Worm (Caenorhabditis elegans) whole organism, young adult: Measurements from ENCODE around the gene ztf-7.
A peak's percentile ranks its signal among the peaks of the same experiment; 100 is the strongest.

Source experiments
- B0035.1 ChIP-seq: sonication (generic microtip); optimal IDR thresholded peaks from 2 replicates; lab custom pipeline; 2016; ENCODE audit warnings: missing genetic modification characterization, mild to moderate bottlenecking, missing compliant biosample characterization, missing genotype, missing genetic modification reagents
- B0336.3 ChIP-seq: fragments of 200-800 bp; sonication (Bioruptor generic); IDR thresholded peaks from 2 replicates; pipeline ENCODE4 v1.3.6; 2022; ENCODE audit warnings: missing genetic modification characterization, missing compliant biosample characterization
- F10E7.11 ChIP-seq: sonication (generic microtip); optimal IDR thresholded peaks from 2 replicates; lab custom pipeline; 2017; ENCODE audit warnings: mild to moderate bottlenecking, missing genetic modification characterization, moderate library complexity, missing compliant biosample characterization
- F37B4.10 ChIP-seq: fragments of 200-800 bp; sonication (Bioruptor generic); IDR thresholded peaks from 2 replicates; pipeline ENCODE4 v1.3.6; 2022; ENCODE audit warnings: missing genetic modification characterization, missing compliant biosample characterization
- K11D2.4 ChIP-seq: fragments of 200-800 bp; sonication (Bioruptor generic); IDR thresholded peaks from 2 replicates; pipeline ENCODE4 v1.3.6; 2022; ENCODE audit warnings: missing genetic modification reagents, missing genetic modification characterization, missing compliant biosample characterization
- K12H6.12 ChIP-seq: fragments of 200-800 bp; sonication (Bioruptor generic); optimal IDR thresholded peaks from 2 replicates; lab custom pipeline; 2018; ENCODE audit warnings: mild to moderate bottlenecking, missing genetic modification characterization, missing compliant biosample characterization
- Y56A3A.18 ChIP-seq: fragments of 200-800 bp; sonication (Bioruptor generic); IDR thresholded peaks from 2 replicates; pipeline ENCODE4 v1.3.6; 2022; ENCODE audit warnings: missing genetic modification reagents, missing genetic modification characterization, missing compliant biosample characterization
- ama-1 ChIP-seq, 3 experiments: fragments of 150-350 bp in 1 of 3; sonication (generic microtip) in 2 of 3; optimal IDR thresholded peaks; 2 replicates each; lab custom pipeline; 2014 to 2018; ENCODE audit warnings: missing biosample characterization in 2 of 3, missing genetic modification characterization in 2 of 3, missing genetic modification reagents in 2 of 3
- athp-1 ChIP-seq: sonication (generic microtip); optimal IDR thresholded peaks from 2 replicates; lab custom pipeline; 2017; ENCODE audit warnings: mild to moderate bottlenecking, missing genetic modification characterization, missing compliant biosample characterization
- attf-3 ChIP-seq: fragments of 200-800 bp; sonication (Bioruptor generic); conservative IDR thresholded peaks from 2 replicates; pipeline ENCODE4 v1.3.6; 2022; ENCODE audit warnings: missing genetic modification reagents, missing genetic modification characterization, missing compliant biosample characterization
- attf-5 ChIP-seq: fragments of 200-800 bp; sonication (Bioruptor generic); optimal IDR thresholded peaks from 2 replicates; lab custom pipeline; 2018; ENCODE audit warnings: mild to moderate bottlenecking, missing genetic modification characterization, missing compliant biosample characterization
- attf-6 ChIP-seq: fragments of 200-800 bp; sonication (Bioruptor generic); IDR thresholded peaks from 2 replicates; pipeline ENCODE4 v1.3.6; 2022; ENCODE audit warnings: missing genetic modification reagents, missing genetic modification characterization, missing compliant biosample characterization
- bed-2 ChIP-seq: fragments of 200-800 bp; sonication (Bioruptor generic); IDR thresholded peaks from 2 replicates; pipeline ENCODE4 v1.3.6; 2022; ENCODE audit warnings: missing genetic modification reagents, missing genetic modification characterization, missing compliant biosample characterization
- ceh-100 ChIP-seq: fragments of 200-800 bp; sonication (Bioruptor generic); IDR thresholded peaks from 2 replicates; pipeline ENCODE4 v1.3.6; 2022; ENCODE audit warnings: missing genetic modification reagents, missing genetic modification characterization, missing compliant biosample characterization
- ceh-27 ChIP-seq: fragments of 200-800 bp; sonication (Bioruptor generic); optimal IDR thresholded peaks from 2 replicates; lab custom pipeline; 2018; ENCODE audit warnings: mild to moderate bottlenecking, missing genetic modification characterization, moderate library complexity, missing compliant biosample characterization
- die-1 ChIP-seq: sonication (generic microtip); optimal IDR thresholded peaks from 2 replicates; lab custom pipeline; 2016; ENCODE audit warnings: missing genotype, mild to moderate bottlenecking, missing genetic modification characterization, missing compliant biosample characterization
- dox-1 ChIP-seq: fragments of 200-800 bp; sonication (Bioruptor generic); IDR thresholded peaks from 2 replicates; pipeline ENCODE4 v1.3.6; 2022; ENCODE audit warnings: missing genetic modification reagents, missing genetic modification characterization, missing compliant biosample characterization
- fkh-3 ChIP-seq: sonication (generic microtip); optimal IDR thresholded peaks from 2 replicates; lab custom pipeline; 2016; ENCODE audit warnings: mild to moderate bottlenecking, missing genetic modification characterization, missing compliant biosample characterization
- gei-17 ChIP-seq: fragments of 200-800 bp; sonication (Bioruptor generic); optimal IDR thresholded peaks from 2 replicates; lab custom pipeline; 2018; ENCODE audit warnings: mild to moderate bottlenecking, missing genetic modification characterization, missing compliant biosample characterization
- hmg-20 ChIP-seq: fragments of 200-800 bp; sonication (Bioruptor generic); IDR thresholded peaks from 2 replicates; pipeline ENCODE4 v1.3.6; 2022; ENCODE audit warnings: missing genetic modification reagents, missing genetic modification characterization, missing compliant biosample characterization
- hrde-1 ChIP-seq: sonication (generic microtip); optimal IDR thresholded peaks from 2 replicates; lab custom pipeline; 2016; ENCODE audit warnings: missing genetic modification characterization, mild to moderate bottlenecking, missing compliant biosample characterization, moderate library complexity, missing genotype, missing genetic modification reagents, borderline replicate concordance
- hsf-1 ChIP-seq: fragments of 200-800 bp; sonication (Bioruptor generic); IDR thresholded peaks from 2 replicates; pipeline ENCODE4 v1.3.6; 2022; ENCODE audit warnings: missing genetic modification reagents, missing genetic modification characterization, missing compliant biosample characterization
- lag-1 ChIP-seq: fragments of 200-800 bp; sonication (Bioruptor generic); IDR thresholded peaks from 2 replicates; pipeline ENCODE4 v1.3.6; 2022; ENCODE audit warnings: missing genetic modification reagents, missing genetic modification characterization, missing compliant biosample characterization
- lir-1 ChIP-seq: fragments of 200-800 bp; sonication (Bioruptor generic); conservative IDR thresholded peaks from 2 replicates; pipeline ENCODE4 v1.3.6; 2022; ENCODE audit warnings: missing genetic modification reagents, missing genetic modification characterization, missing compliant biosample characterization
- lsy-27 ChIP-seq: sonication (generic microtip); optimal IDR thresholded peaks from 2 replicates; lab custom pipeline; 2017; ENCODE audit warnings: missing genetic modification characterization, mild to moderate bottlenecking, missing compliant biosample characterization, antibody characterized with exemption, missing genotype, borderline replicate concordance; ENCODE audit not compliant: insufficient read depth
- madf-6 ChIP-seq: fragments of 200-800 bp; sonication (Bioruptor generic); IDR thresholded peaks from 2 replicates; pipeline ENCODE4 v1.3.6; 2022; ENCODE audit warnings: missing genetic modification reagents, missing genetic modification characterization, missing compliant biosample characterization
- mcd-1 ChIP-seq: fragments of 200-800 bp; sonication (Bioruptor generic); IDR thresholded peaks from 2 replicates; pipeline ENCODE4 v1.3.6; 2022; ENCODE audit warnings: missing genetic modification reagents, missing genetic modification characterization, missing compliant biosample characterization
- mel-28 ChIP-seq: sonication (generic microtip); optimal IDR thresholded peaks from 2 replicates; lab custom pipeline; 2016; ENCODE audit warnings: borderline replicate concordance, mild to moderate bottlenecking, missing genetic modification characterization, missing compliant biosample characterization
- mxl-1 ChIP-seq: sonication (generic microtip); optimal IDR thresholded peaks from 2 replicates; lab custom pipeline; 2016; ENCODE audit warnings: missing genetic modification characterization, missing compliant biosample characterization
- nhr-80 ChIP-seq: sonication (generic microtip); optimal IDR thresholded peaks from 2 replicates; lab custom pipeline; 2016; ENCODE audit warnings: missing genetic modification characterization, missing compliant biosample characterization
- pha-4 ChIP-seq: fragments of 150-350 bp; sonication (generic microtip); optimal IDR thresholded peaks from 2 replicates; lab custom pipeline; 2014; ENCODE audit warnings: missing biosample characterization, missing genetic modification reagents, missing genetic modification characterization
- rec-8 ChIP-seq, 2 experiments: sonication (generic microtip); optimal IDR thresholded peaks; 2 replicates each; lab custom pipeline; 2016; ENCODE audit warnings: mild to moderate bottlenecking in 2 of 2, missing genetic modification characterization in 2 of 2, missing genetic modification reagents in 2 of 2, missing genotype in 2 of 2, missing biosample characterization in 1 of 2, missing compliant biosample characterization in 1 of 2, moderate library complexity in 1 of 2
- rpc-1 ChIP-seq, 2 experiments: fragments of 150-350 bp in 1 of 2; sonication (generic microtip) in 1 of 2; optimal IDR thresholded peaks; 2 replicates each; lab custom pipeline; 2014 to 2018; ENCODE audit warnings: missing biosample characterization in 1 of 2, missing genetic modification characterization in 1 of 2, missing genetic modification reagents in 1 of 2, missing genotype in 1 of 2
- snpc-1.1 ChIP-seq: sonication (generic microtip); optimal IDR thresholded peaks from 2 replicates; lab custom pipeline; 2017; ENCODE audit warnings: missing genetic modification characterization, mild to moderate bottlenecking, missing compliant biosample characterization, antibody characterized with exemption, moderate library complexity, missing genotype, missing genetic modification reagents; ENCODE audit not compliant: insufficient read depth
- tbx-9 ChIP-seq: sonication (generic microtip); optimal IDR thresholded peaks from 2 replicates; lab custom pipeline; 2016; ENCODE audit warnings: borderline replicate concordance, missing genetic modification characterization, inconsistent platforms, missing compliant biosample characterization
- zfh-2 ChIP-seq: fragments of 200-800 bp; sonication (Bioruptor generic); conservative IDR thresholded peaks from 2 replicates; pipeline ENCODE4 v1.3.6; 2022; ENCODE audit warnings: missing genetic modification reagents, missing genetic modification characterization, missing compliant biosample characterization

ztf-7 gene

DNA sequence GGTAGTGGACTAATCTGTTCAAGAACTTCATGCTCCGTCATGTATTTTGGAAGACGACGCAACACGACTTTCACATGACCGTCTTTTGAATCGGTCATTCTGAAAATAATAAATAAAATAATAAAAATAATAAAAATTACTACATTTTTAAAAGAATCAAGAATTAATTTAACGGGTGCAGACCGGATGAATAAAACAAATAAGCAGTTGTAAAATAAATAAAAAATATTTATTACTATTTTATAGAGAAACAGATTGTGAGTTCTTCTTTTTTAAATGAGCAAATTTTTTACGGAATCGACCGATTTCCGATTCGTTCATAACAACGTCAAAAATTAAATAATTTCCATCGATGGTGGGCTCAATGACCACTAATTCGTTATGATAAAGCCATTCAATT, 11.9 kb downstream of the ztf-7 start, which contains the start of gene smg-4:
Gene smg-4, minus strand, starts transcription at position 101 of the 400 bp plus-strand sequence.
- TF ChIP-seq madf-6 (GFP tag; lab: Robert Waterston, UW) (0 out of 2 replicates have a peak, but pooled peaks have one; percentile 10), Y56A3A.18 (GFP tag; lab: Robert Waterston, UW) (no peak)

DNA sequence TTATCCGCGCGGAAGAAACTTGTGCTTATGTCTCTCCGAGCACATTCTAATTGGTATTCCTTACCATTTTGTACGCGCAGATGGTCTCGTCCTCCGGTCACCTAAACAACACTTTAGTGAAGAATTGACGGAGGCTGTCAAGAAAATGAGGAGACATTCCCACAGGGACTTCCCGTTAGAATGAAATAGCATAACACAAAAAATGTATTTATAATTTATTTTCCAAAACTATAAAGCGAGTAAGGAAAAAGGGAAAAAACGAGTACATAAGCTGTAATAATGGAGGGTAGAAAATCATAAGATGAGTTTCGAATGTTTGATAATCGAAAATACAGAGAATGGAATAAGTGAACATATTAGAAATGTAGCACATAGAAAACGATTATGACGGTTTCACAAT, 13.8 kb downstream of the ztf-7 start, which contains the start of gene F46B6.12:
Gene F46B6.12, minus strand, starts transcription at position 101 of the 400 bp plus-strand sequence.
- TF ChIP-seq B0035.1 (no peak), mxl-1 (tag; lab: Kevin White, UChicago) (no peak), attf-6 (GFP tag; lab: Robert Waterston, UW) (no peak), ama-1 (optimal IDR thresholded peaks at IDR 0.05; lab: Kevin White, UChicago) (no peak), ama-1 (GFP tag; optimal IDR thresholded peaks at IDR 0.05; lab: Kevin White, UChicago) (no peak), fkh-3 (tag; lab: Kevin White, UChicago) (no peak)

DNA sequence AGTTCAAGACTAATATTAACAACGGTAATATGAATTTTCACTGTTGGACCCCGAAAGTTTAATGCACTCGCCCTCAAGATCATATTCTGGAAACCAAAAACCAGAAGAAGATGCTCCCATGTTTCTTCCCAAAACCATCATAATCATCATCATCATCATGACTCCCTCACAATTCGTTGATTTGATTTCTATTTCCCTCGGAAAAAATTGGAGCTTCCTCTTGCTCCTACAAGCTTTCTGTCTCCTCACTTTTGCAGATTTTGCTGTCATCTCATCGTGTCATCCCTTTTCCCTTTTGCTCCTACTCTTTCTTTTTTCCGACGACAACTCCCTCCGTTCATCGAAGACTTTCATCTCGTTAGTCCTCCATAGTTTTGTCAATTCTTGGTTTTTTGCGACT, 17.5 kb downstream of the ztf-7 start, which contains the start of gene F46B6.2:
Gene F46B6.2, plus strand, starts transcription at position 316 of the 400 bp plus-strand sequence.
- no peak for TF ChIP-seq bed-2 (GFP tag; lab: Robert Waterston, UW)
- no peak for TF ChIP-seq K12H6.12
- TF ChIP-seq nhr-80 (tag; lab: Kevin White, UChicago) = no peak
- no peak for TF ChIP-seq fkh-3 (tag; lab: Kevin White, UChicago)
- TF ChIP-seq hsf-1 (GFP tag; lab: Robert Waterston, UW) = no peak
- no peak for TF ChIP-seq rpc-1 (optimal IDR thresholded peaks at IDR 0.05; lab: Kevin White, UChicago)
- TF ChIP-seq rpc-1 (tag; optimal IDR thresholded peaks at IDR 0.05; lab: Kevin White, UChicago) = no peak
- TF ChIP-seq ceh-100 (GFP tag; lab: Robert Waterston, UW) = no peak
- no peak for TF ChIP-seq dox-1 (GFP tag; lab: Robert Waterston, UW)
- no peak for TF ChIP-seq pha-4 (tag; lab: Kevin White, UChicago)
- no peak for TF ChIP-seq snpc-1.1 (tag; lab: Kevin White, UChicago)
- no peak for TF ChIP-seq F37B4.10 (GFP tag; lab: Robert Waterston, UW)
- no peak for TF ChIP-seq F10E7.11 (tag; lab: Kevin White, UChicago)
- no peak for TF ChIP-seq B0336.3 (GFP tag; lab: Robert Waterston, UW)
- no peak for TF ChIP-seq mcd-1

ce11 chrV:9771311-9771710, 18.2 kb downstream of the ztf-7 start:
- TF ChIP-seq die-1 (tag; lab: Kevin White, UChicago) (no peak), attf-6 (GFP tag; lab: Robert Waterston, UW) (no peak), hrde-1 (tag; lab: Kevin White, UChicago) (no peak), attf-5 (GFP tag; lab: Kevin White, UChicago) (no peak), tbx-9 (no peak), gei-17 (GFP tag; lab: Kevin White, UChicago) (no peak), lsy-27 (tag; lab: Kevin White, UChicago) (no peak), K12H6.12 (no peak), snpc-1.1 (tag; lab: Kevin White, UChicago) (no peak), athp-1 (tag; lab: Kevin White, UChicago) (no peak), rec-8 (tag; optimal IDR thresholded peaks at IDR 0.05; lab: Kevin White, UChicago) (no peak), lir-1 (no peak), zfh-2 (no peak), ceh-27 (no peak), hmg-20 (GFP tag; lab: Robert Waterston, UW) (no peak), mel-28 (tag; lab: Kevin White, UChicago) (no peak), attf-3 (GFP tag; lab: Robert Waterston, UW) (no peak), K11D2.4 (GFP tag; lab: Robert Waterston, UW) (no peak), lag-1 (GFP tag; lab: Robert Waterston, UW) (no peak)
